Worm (Caenorhabditis elegans) whole organism, L3 larva: ENCODE data around the gene srd-43.

ENCODE experiments used
- ZK546.5 ChIP-seq: sonication (generic microtip); optimal IDR thresholded peaks from 2 replicates; lab custom pipeline; 2017; ENCODE audit warnings: missing biosample characterization, missing genetic modification characterization
- ama-1 ChIP-seq: fragments of 150-350 bp; optimal IDR thresholded peaks from 2 replicates; lab custom pipeline; 2018
- fos-1 ChIP-seq: fragments of 150-350 bp; optimal IDR thresholded peaks from 2 replicates; lab custom pipeline; 2014; ENCODE audit warnings: missing biosample characterization, missing genetic modification characterization
- lin-15B ChIP-seq: fragments of 150-350 bp; optimal IDR thresholded peaks from 2 replicates; lab custom pipeline; 2014; ENCODE audit warnings: missing biosample characterization, missing genetic modification characterization
- lin-39 ChIP-seq: fragments of 150-350 bp; optimal IDR thresholded peaks from 2 replicates; lab custom pipeline; 2018; ENCODE audit warnings: missing biosample characterization, missing genetic modification reagents, missing genetic modification characterization
- lsy-12 ChIP-seq: sonication (generic microtip); optimal IDR thresholded peaks from 2 replicates; lab custom pipeline; 2016; ENCODE audit warnings: mild to moderate bottlenecking, missing genetic modification characterization, missing compliant biosample characterization
- snpc-4 ChIP-seq: fragments of 150-350 bp; optimal IDR thresholded peaks from 2 replicates; lab custom pipeline; 2014; ENCODE audit warnings: missing biosample characterization, missing genetic modification characterization
- tbx-2 ChIP-seq: sonication (generic microtip); optimal IDR thresholded peaks from 2 replicates; lab custom pipeline; 2016; ENCODE audit warnings: mild to moderate bottlenecking, missing genetic modification characterization, missing compliant biosample characterization
- zag-1 ChIP-seq: fragments of 150-350 bp; optimal IDR thresholded peaks from 2 replicates; lab custom pipeline; 2014; ENCODE audit warnings: missing biosample characterization, missing genetic modification characterization
- ztf-11 ChIP-seq: fragments of 150-350 bp; optimal IDR thresholded peaks from 2 replicates; lab custom pipeline; 2014; ENCODE audit warnings: missing biosample characterization, missing genetic modification characterization
- ztf-4 ChIP-seq: fragments of 150-350 bp; optimal IDR thresholded peaks from 2 replicates; lab custom pipeline; 2014; ENCODE audit warnings: missing biosample characterization, missing genetic modification characterization

ce11 chrX:13311641-13312423 is 6.2 kb upstream of the srd-43 start, which contains the start of gene F46G10.1:
- TF ChIP-seq lin-39 (tag; lab: Kevin White, UChicago) (no peak), tbx-2 (tag; lab: Kevin White, UChicago) (no peak), ama-1 (no peak), ztf-4 (tag; lab: Kevin White, UChicago) (no peak), zag-1 (tag; lab: Kevin White, UChicago) (no peak), ZK546.5 (no peak), ztf-11 (no peak), lin-15B (no peak), lsy-12 (tag; lab: Kevin White, UChicago) (no peak), fos-1 (tag; lab: Kevin White, UChicago) (peak; percentile 25), snpc-4 (tag; lab: Kevin White, UChicago) (no peak)
